Fruit fly (Drosophila melanogaster) whole organism, embryonic: ENCODE measurements around the gene WASp.

Experiments used
- Antp ChIP-seq: fragments of 200-800 bp; sonication (Bioruptor generic); optimal IDR thresholded peaks from 3 replicates; lab custom pipeline; 2016; ENCODE audit warnings: missing biosample characterization, missing genetic modification characterization
- Atf-2 ChIP-seq: fragments of 200-800 bp; sonication (Bioruptor generic); optimal IDR thresholded peaks from 2 replicates; lab custom pipeline; 2016; ENCODE audit warnings: missing biosample characterization, missing genetic modification characterization
- Atf3 ChIP-seq: fragments of 200-800 bp; sonication (Bioruptor generic); optimal IDR thresholded peaks from 3 replicates; lab custom pipeline; 2016; ENCODE audit warnings: missing biosample characterization, missing genetic modification characterization
- Atf6 ChIP-seq: fragments of 200-800 bp; sonication (Bioruptor generic); IDR thresholded peaks from 2 replicates; pipeline ENCODE4 v1.3.6; 2022; ENCODE audit warnings: missing biosample characterization, missing genetic modification characterization
- CG10543 ChIP-seq: fragments of 200-800 bp; sonication (Bioruptor generic); optimal IDR thresholded peaks from 3 replicates; lab custom pipeline; 2017; ENCODE audit warnings: missing biosample characterization, mild to moderate bottlenecking, missing genetic modification characterization, moderate library complexity
- CG12071 ChIP-seq: fragments of 200-800 bp; sonication (Bioruptor generic); optimal IDR thresholded peaks from 3 replicates; lab custom pipeline; 2018; ENCODE audit warnings: missing biosample characterization, mild to moderate bottlenecking, missing genetic modification characterization
- CG12155 ChIP-seq: fragments of 200-800 bp; sonication (Bioruptor generic); optimal IDR thresholded peaks from 3 replicates; lab custom pipeline; 2016; ENCODE audit warnings: missing biosample characterization, missing genetic modification characterization
- CG12942 ChIP-seq: fragments of 200-800 bp; sonication (Bioruptor generic); optimal IDR thresholded peaks from 3 replicates; lab custom pipeline; 2016; ENCODE audit warnings: missing biosample characterization, missing genetic modification characterization
- CG2116 ChIP-seq: fragments of 200-800 bp; sonication (Bioruptor generic); optimal IDR thresholded peaks from 3 replicates; lab custom pipeline; 2018; ENCODE audit warnings: missing biosample characterization, mild to moderate bottlenecking, missing genetic modification characterization
- CG2712 ChIP-seq: fragments of 200-800 bp; optimal IDR thresholded peaks from 3 replicates; lab custom pipeline; 2019; ENCODE audit warnings: missing biosample characterization, mild to moderate bottlenecking, missing genetic modification characterization, moderate library complexity
- CG31365 ChIP-seq: fragments of 200-800 bp; sonication (Bioruptor generic); optimal IDR thresholded peaks from 2 replicates; lab custom pipeline; 2018; ENCODE audit warnings: missing biosample characterization, mild to moderate bottlenecking, missing genetic modification characterization
- CG31441 ChIP-seq: fragments of 200-800 bp; sonication (Bioruptor generic); IDR thresholded peaks from 2 replicates; pipeline ENCODE4 v1.3.6; 2022; ENCODE audit warnings: missing biosample characterization, missing genetic modification characterization
- CG4360 ChIP-seq: fragments of 200-800 bp; sonication (Bioruptor generic); IDR thresholded peaks from 2 replicates; pipeline ENCODE4 v1.3.6; 2022; ENCODE audit warnings: missing biosample characterization, missing genetic modification characterization
- CG43689 ChIP-seq: fragments of 200-800 bp; sonication (Bioruptor generic); IDR thresholded peaks from 2 replicates; pipeline ENCODE4 v1.3.6; 2022; ENCODE audit warnings: missing biosample characterization, missing genetic modification characterization
- CG4617 ChIP-seq: fragments of 200-800 bp; sonication (Bioruptor generic); optimal IDR thresholded peaks from 3 replicates; lab custom pipeline; 2016; ENCODE audit warnings: missing biosample characterization, missing genetic modification characterization, borderline replicate concordance
- CG4854 ChIP-seq: fragments of 200-800 bp; sonication (Bioruptor generic); optimal IDR thresholded peaks from 2 replicates; lab custom pipeline; 2016; ENCODE audit warnings: missing biosample characterization, missing genetic modification characterization, inconsistent platforms
- CG5953 ChIP-seq: fragments of 200-800 bp; sonication (Bioruptor generic); IDR thresholded peaks from 2 replicates; pipeline ENCODE4 v1.3.6; 2022; ENCODE audit warnings: missing biosample characterization, missing genetic modification characterization
- CG7556 ChIP-seq: fragments of 200-800 bp; sonication (Bioruptor generic); optimal IDR thresholded peaks from 2 replicates; lab custom pipeline; 2017; ENCODE audit warnings: missing biosample characterization, mild to moderate bottlenecking, missing genetic modification characterization
- CG7745 ChIP-seq: fragments of 200-800 bp; sonication (Bioruptor generic); optimal IDR thresholded peaks from 2 replicates; lab custom pipeline; 2018; ENCODE audit warnings: missing biosample characterization, mild to moderate bottlenecking, missing genetic modification characterization, moderate library complexity
- Dbx ChIP-seq: fragments of 200-800 bp; sonication (Bioruptor generic); IDR thresholded peaks from 3 replicates; pipeline ENCODE4 v1.3.6; 2022; ENCODE audit warnings: missing biosample characterization, missing genetic modification characterization
- Ets97D ChIP-seq: fragments of 200-800 bp; sonication (Bioruptor generic); optimal IDR thresholded peaks from 3 replicates; lab custom pipeline; 2016; ENCODE audit warnings: missing biosample characterization, missing genetic modification characterization
- Fer1 ChIP-seq: fragments of 200-800 bp; sonication (Bioruptor generic); optimal IDR thresholded peaks from 2 replicates; lab custom pipeline; 2017; ENCODE audit warnings: missing biosample characterization, mild to moderate bottlenecking, missing genetic modification characterization
- H2.0 ChIP-seq: fragments of 200-800 bp; sonication (Bioruptor generic); IDR thresholded peaks from 2 replicates; pipeline ENCODE4 v1.3.6; 2022; ENCODE audit warnings: missing biosample characterization, missing genetic modification characterization
- HLHmδ ChIP-seq: fragments of 200-800 bp; sonication (Bioruptor generic); optimal IDR thresholded peaks from 2 replicates; lab custom pipeline; 2018; ENCODE audit warnings: missing biosample characterization, mild to moderate bottlenecking, missing genetic modification characterization, moderate library complexity
- MTF-1 ChIP-seq: fragments of 200-800 bp; sonication (Bioruptor generic); optimal IDR thresholded peaks from 2 replicates; lab custom pipeline; 2018; ENCODE audit warnings: missing biosample characterization, mild to moderate bottlenecking, missing genetic modification characterization, borderline replicate concordance
- Rfx ChIP-seq: fragments of 200-800 bp; sonication (Bioruptor generic); IDR thresholded peaks from 2 replicates; pipeline ENCODE4 v1.3.6; 2022; ENCODE audit warnings: missing biosample characterization, missing genetic modification characterization
- Sox100B ChIP-seq: fragments of 200-800 bp; sonication (Bioruptor generic); optimal IDR thresholded peaks from 3 replicates; lab custom pipeline; 2018; ENCODE audit warnings: missing biosample characterization, mild to moderate bottlenecking, missing genetic modification characterization
- Xrp1 ChIP-seq: fragments of 200-800 bp; sonication (Bioruptor generic); IDR thresholded peaks from 2 replicates; pipeline ENCODE4 v1.3.6; 2022; ENCODE audit warnings: missing biosample characterization, missing genetic modification characterization
- ab ChIP-seq: fragments of 200-800 bp; sonication (Bioruptor generic); optimal IDR thresholded peaks from 2 replicates; lab custom pipeline; 2016; ENCODE audit warnings: missing biosample characterization, missing genetic modification characterization
- btn ChIP-seq: fragments of 200-800 bp; sonication (Bioruptor generic); optimal IDR thresholded peaks from 2 replicates; lab custom pipeline; 2016; ENCODE audit warnings: missing biosample characterization, missing genetic modification characterization
- cas ChIP-seq: fragments of 200-800 bp; sonication (Bioruptor generic); IDR thresholded peaks from 2 replicates; pipeline ENCODE4 v1.3.6; 2022; ENCODE audit warnings: missing biosample characterization, missing genetic modification characterization
- cg ChIP-seq: fragments of 200-800 bp; sonication (Bioruptor generic); optimal IDR thresholded peaks from 3 replicates; lab custom pipeline; 2019; ENCODE audit warnings: missing biosample characterization, mild to moderate bottlenecking, missing genetic modification characterization, moderate library complexity
- croc ChIP-seq: fragments of 200-800 bp; sonication (Bioruptor generic); conservative IDR thresholded peaks from 3 replicates; pipeline ENCODE4 v1.3.6; 2022; ENCODE audit warnings: missing biosample characterization, missing genetic modification characterization
- crp ChIP-seq, 2 experiments: fragments of 200-800 bp; sonication (Bioruptor generic); optimal IDR thresholded peaks; 2 replicates in 1 of 2; 3 replicates in 1 of 2; lab custom pipeline; 2017; ENCODE audit warnings: missing biosample characterization in 2 of 2, missing genetic modification characterization in 2 of 2, mild to moderate bottlenecking in 1 of 2, moderate library complexity in 1 of 2
- dan ChIP-seq: fragments of 200-800 bp; sonication (Bioruptor generic); IDR thresholded peaks from 2 replicates; pipeline ENCODE4 v1.3.6; 2022; ENCODE audit warnings: missing biosample characterization, missing genetic modification characterization
- gfzf ChIP-seq: fragments of 200-800 bp; sonication (Bioruptor generic); optimal IDR thresholded peaks from 2 replicates; lab custom pipeline; 2016; ENCODE audit warnings: missing biosample characterization, mild to moderate bottlenecking, missing genetic modification characterization, moderate library complexity
- h ChIP-seq: fragments of >200 bp; optimal IDR thresholded peaks from 2 replicates; lab custom pipeline; 2017
- hbn ChIP-seq: fragments of 200-800 bp; sonication (Bioruptor generic); IDR thresholded peaks from 2 replicates; pipeline ENCODE4 v1.3.6; 2022; ENCODE audit warnings: missing biosample characterization, missing genetic modification characterization; ENCODE audit not compliant: partially characterized antibody
- ind ChIP-seq: fragments of 200-800 bp; sonication (Bioruptor generic); optimal IDR thresholded peaks from 3 replicates; lab custom pipeline; 2016; ENCODE audit warnings: missing biosample characterization, missing genetic modification characterization
- ken ChIP-seq: fragments of 200-800 bp; sonication (Bioruptor generic); IDR thresholded peaks from 3 replicates; pipeline ENCODE4 v1.3.6; 2022; ENCODE audit warnings: missing biosample characterization, missing genetic modification characterization
- kni ChIP-seq: fragments of 200-800 bp; sonication (Bioruptor generic); optimal IDR thresholded peaks from 3 replicates; lab custom pipeline; 2017; ENCODE audit warnings: mild to moderate bottlenecking, missing biosample characterization, missing genetic modification reagents, missing genetic modification characterization
- lbe ChIP-seq: fragments of 200-800 bp; sonication (Bioruptor generic); optimal IDR thresholded peaks from 2 replicates; lab custom pipeline; 2016; ENCODE audit warnings: missing biosample characterization, mild to moderate bottlenecking, missing genetic modification characterization
- nmo ChIP-seq: fragments of 200-800 bp; sonication (Bioruptor generic); optimal IDR thresholded peaks from 2 replicates; lab custom pipeline; 2018; ENCODE audit warnings: missing biosample characterization, mild to moderate bottlenecking, missing genetic modification characterization, moderate library complexity
- peb ChIP-seq: fragments of 200-800 bp; sonication (Bioruptor generic); IDR thresholded peaks from 2 replicates; pipeline ENCODE4 v1.3.6; 2022; ENCODE audit warnings: missing biosample characterization, missing genetic modification characterization
- slou ChIP-seq: fragments of 200-800 bp; sonication (Bioruptor generic); optimal IDR thresholded peaks from 3 replicates; lab custom pipeline; 2016; ENCODE audit warnings: missing biosample characterization, missing genetic modification characterization
- sr ChIP-seq: fragments of 200-800 bp; sonication (Bioruptor generic); IDR thresholded peaks from 3 replicates; pipeline ENCODE4 v1.3.6; 2022; ENCODE audit warnings: missing biosample characterization, missing genetic modification characterization
- tap ChIP-seq: fragments of 200-800 bp; optimal IDR thresholded peaks from 3 replicates; lab custom pipeline; 2019; ENCODE audit warnings: missing biosample characterization, mild to moderate bottlenecking, missing genetic modification characterization, moderate library complexity
- tio ChIP-seq: fragments of 200-800 bp; sonication (Bioruptor generic); optimal IDR thresholded peaks from 2 replicates; lab custom pipeline; 2017; ENCODE audit warnings: missing biosample characterization, missing genetic modification characterization, inconsistent platforms
- tna ChIP-seq: fragments of 200-800 bp; sonication (Bioruptor generic); IDR thresholded peaks from 2 replicates; pipeline ENCODE4 v1.3.6; 2022; ENCODE audit warnings: missing biosample characterization, missing genetic modification characterization; ENCODE audit not compliant: partially characterized antibody
- vnd ChIP-seq: fragments of 200-800 bp; sonication (Bioruptor generic); IDR thresholded peaks from 3 replicates; pipeline ENCODE4 v1.3.6; 2022; ENCODE audit warnings: missing biosample characterization, missing genetic modification characterization; ENCODE audit not compliant: partially characterized antibody

The WASp gene

DNA sequence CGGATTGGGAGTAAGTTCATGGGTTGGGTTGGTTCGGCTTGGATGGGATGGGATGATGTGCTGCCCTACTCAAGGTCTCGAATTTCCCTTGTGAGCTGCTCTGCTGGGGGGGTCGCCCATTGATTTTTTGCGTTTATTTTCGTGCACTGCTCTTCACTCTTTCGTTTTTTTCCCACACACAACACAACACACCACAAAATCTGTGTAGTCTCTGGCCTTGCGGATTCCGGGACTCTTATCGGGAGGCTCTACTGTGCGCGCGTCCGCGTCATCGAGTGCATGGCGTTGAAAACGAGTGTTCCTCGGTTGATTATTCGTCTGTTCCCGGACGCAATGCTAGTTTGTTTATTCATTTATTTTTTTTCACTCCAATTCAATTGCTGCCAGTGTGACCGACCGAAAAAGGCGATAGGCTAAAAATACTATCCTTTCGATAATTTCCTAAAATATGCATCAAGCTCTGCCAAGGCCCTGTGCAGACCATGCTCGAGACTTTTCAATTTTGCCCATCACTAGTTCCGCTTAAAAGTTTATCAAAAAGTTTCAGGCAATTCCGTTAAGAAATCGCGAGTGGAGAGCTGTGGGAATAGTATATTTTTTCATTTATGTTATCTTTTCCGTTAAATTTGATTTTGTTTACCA, at the start of gene WASp (continued):
- no peak for TF ChIP-seq kni (GFP tag; lab: Kevin White, UChicago)
- peak; percentile 66 for TF ChIP-seq CG12155 (GFP tag; lab: Kevin White, UChicago)
- 0 out of 2 replicates have a peak, but pooled peaks have one; percentile 8 for TF ChIP-seq peb (GFP tag; lab: Robert Waterston, UW)
- peak; percentile 86 for TF ChIP-seq Rfx (GFP tag; lab: Robert Waterston, UW)
- peak; percentile 66 for TF ChIP-seq Antp (GFP tag; lab: Kevin White, UChicago)
- TF ChIP-seq CG2116 (GFP tag; lab: Kevin White, UChicago): peak; percentile 86
- TF ChIP-seq btn (GFP tag; lab: Kevin White, UChicago): peak; percentile 37
- no peak for TF ChIP-seq croc (GFP tag; lab: Robert Waterston, UW)
- no peak for TF ChIP-seq CG4854
- TF ChIP-seq CG31365 (tag; lab: Kevin White, UChicago): peak; percentile 64
- TF ChIP-seq Atf-2 (GFP tag; lab: Kevin White, UChicago): peak; percentile 39
- no peak for TF ChIP-seq tna (GFP tag; lab: Robert Waterston, UW)
- no peak; the same call in 1 of the 2 replicates for TF ChIP-seq CG43689 (GFP tag; lab: Robert Waterston, UW)
- no peak for TF ChIP-seq ind
- peak; percentile 57; the same call in 1 of the 2 replicates for TF ChIP-seq cas (GFP tag; lab: Robert Waterston, UW)
- TF ChIP-seq h (lab: Kevin White, UChicago): no peak
- TF ChIP-seq Sox100B (GFP tag; lab: Kevin White, UChicago): no peak
- TF ChIP-seq cg (GFP tag; lab: Kevin White, UChicago): no peak
- TF ChIP-seq gfzf (GFP tag; lab: Kevin White, UChicago): peak; percentile 95
- TF ChIP-seq slou (GFP tag; lab: Kevin White, UChicago): peak; percentile 7
- TF ChIP-seq vnd (GFP tag; lab: Robert Waterston, UW): no peak
- TF ChIP-seq CG7556 (GFP tag; lab: Kevin White, UChicago): no peak
- peak; percentile 60 for TF ChIP-seq MTF-1 (GFP tag; lab: Kevin White, UChicago)
- TF ChIP-seq HLHmδ (GFP tag; lab: Kevin White, UChicago): no peak
- no peak for TF ChIP-seq tap (tag; lab: Kevin White, UChicago)
- peak; percentile 66 for TF ChIP-seq H2.0 (GFP tag; lab: Robert Waterston, UW)
- TF ChIP-seq hbn: no peak
- TF ChIP-seq CG31441 (GFP tag; lab: Robert Waterston, UW): no peak
- no peak for TF ChIP-seq tio (GFP tag; lab: Kevin White, UChicago)
- peak; percentile 20; the same call in 1 of the 2 replicates for TF ChIP-seq Xrp1 (GFP tag; lab: Robert Waterston, UW)
- TF ChIP-seq Ets97D (GFP tag; lab: Kevin White, UChicago): peak; percentile 99
- TF ChIP-seq Dbx (GFP tag; lab: Robert Waterston, UW): peak; percentile 52; the same call in 1 of the 3 replicates
- TF ChIP-seq crp (GFP tag; optimal IDR thresholded peaks at IDR 0.05; lab: Kevin White, UChicago): peak in 1 of 2 experiments; percentile 54
- peak; percentile 93 for TF ChIP-seq CG4617 (GFP tag; lab: Kevin White, UChicago)
- peak; percentile 39 for TF ChIP-seq Atf3
- no peak for TF ChIP-seq CG4360 (GFP tag; lab: Robert Waterston, UW)
- TF ChIP-seq CG7745 (tag; lab: Kevin White, UChicago): no peak
- peak; percentile 71 for TF ChIP-seq CG2712
- peak; percentile 25 for TF ChIP-seq CG12942 (GFP tag; lab: Kevin White, UChicago)
- TF ChIP-seq ab (GFP tag; lab: Kevin White, UChicago): no peak
- TF ChIP-seq ken (GFP tag; lab: Robert Waterston, UW): peak; percentile 58; the same call in 1 of the 3 replicates
- TF ChIP-seq dan (GFP tag; lab: Robert Waterston, UW): no peak
- peak; percentile 63; the same call in 2 of the 3 replicates for TF ChIP-seq sr (GFP tag; lab: Robert Waterston, UW)
- peak; percentile 71 for TF ChIP-seq CG12071 (GFP tag; lab: Kevin White, UChicago)
- peak; percentile 56; the same call in 1 of the 2 replicates for TF ChIP-seq Atf6
- TF ChIP-seq lbe (GFP tag; lab: Kevin White, UChicago): no peak
- 0 out of 2 replicates have a peak, but pooled peaks have one; percentile 22 for TF ChIP-seq CG5953 (GFP tag; lab: Robert Waterston, UW)
- TF ChIP-seq CG10543: no peak
- TF ChIP-seq nmo (GFP tag; lab: Kevin White, UChicago): peak; percentile 78
- TF ChIP-seq Fer1 (GFP tag; lab: Kevin White, UChicago): no peak
